Worm (Caenorhabditis elegans) whole organism, late embryonic: Measurements from ENCODE around the gene T16H12.13.
"Not testable (repeated sequence)": the region's sequence is repeated elsewhere in the genome, so short reads cannot be mapped to it uniquely, and the experiment has no call there.

Source experiments
- C38D4.7 ChIP-seq: fragments of 200-800 bp; sonication (Bioruptor generic); optimal IDR thresholded peaks from 2 replicates; lab custom pipeline; 2018; ENCODE audit warnings: mild to moderate bottlenecking, missing genetic modification characterization, moderate library complexity, missing compliant biosample characterization
- F13H6.1 ChIP-seq: sonication (generic microtip); optimal IDR thresholded peaks from 2 replicates; lab custom pipeline; 2016; ENCODE audit warnings: missing genetic modification characterization, missing compliant biosample characterization
- K02D7.2 ChIP-seq: sonication (generic microtip); optimal IDR thresholded peaks from 2 replicates; lab custom pipeline; 2017; ENCODE audit warnings: mild to moderate bottlenecking, missing genetic modification characterization, missing compliant biosample characterization
- Y22D7AL.16 ChIP-seq: sonication (generic microtip); optimal IDR thresholded peaks from 2 replicates; lab custom pipeline; 2016; ENCODE audit warnings: missing genetic modification characterization, missing compliant biosample characterization
- ahr-1 ChIP-seq: sonication (generic microtip); optimal IDR thresholded peaks from 2 replicates; lab custom pipeline; 2016; ENCODE audit warnings: missing genetic modification characterization, missing compliant biosample characterization
- ama-1 ChIP-seq: fragments of 150-350 bp; optimal IDR thresholded peaks from 2 replicates; lab custom pipeline; 2014
- ceh-14 ChIP-seq: sonication (generic microtip); optimal IDR thresholded peaks from 2 replicates; lab custom pipeline; 2016; ENCODE audit warnings: missing genotype, missing genetic modification characterization, missing compliant biosample characterization
- ceh-2 ChIP-seq: sonication (generic microtip); optimal IDR thresholded peaks from 2 replicates; lab custom pipeline; 2016; ENCODE audit warnings: missing genotype, missing genetic modification characterization, missing compliant biosample characterization
- ceh-22 ChIP-seq: sonication (generic microtip); optimal IDR thresholded peaks from 2 replicates; lab custom pipeline; 2017; ENCODE audit warnings: missing biosample characterization, missing genetic modification characterization
- ceh-24 ChIP-seq: sonication (generic microtip); optimal IDR thresholded peaks from 2 replicates; lab custom pipeline; 2016; ENCODE audit warnings: mild to moderate bottlenecking, missing genetic modification characterization, missing compliant biosample characterization
- ceh-31 ChIP-seq: sonication (generic microtip); optimal IDR thresholded peaks from 2 replicates; lab custom pipeline; 2016; ENCODE audit warnings: missing genetic modification characterization, missing compliant biosample characterization
- ceh-34 ChIP-seq: sonication (generic microtip); optimal IDR thresholded peaks from 2 replicates; lab custom pipeline; 2016; ENCODE audit warnings: mild to moderate bottlenecking, missing genetic modification characterization, missing compliant biosample characterization
- ceh-48 ChIP-seq: sonication (generic microtip); optimal IDR thresholded peaks from 2 replicates; lab custom pipeline; 2016; ENCODE audit warnings: missing genetic modification characterization, inconsistent platforms, missing compliant biosample characterization
- ceh-6 ChIP-seq: fragments of 200-800 bp; sonication (Bioruptor generic); optimal IDR thresholded peaks from 2 replicates; lab custom pipeline; 2018; ENCODE audit warnings: mild to moderate bottlenecking, missing genetic modification characterization, missing compliant biosample characterization
- che-1 ChIP-seq: sonication (generic microtip); optimal IDR thresholded peaks from 2 replicates; lab custom pipeline; 2016; ENCODE audit warnings: mild to moderate bottlenecking, missing genetic modification characterization, missing compliant biosample characterization
- dmd-4 ChIP-seq: sonication (generic microtip); optimal IDR thresholded peaks from 2 replicates; lab custom pipeline; 2016; ENCODE audit warnings: borderline replicate concordance, missing genetic modification characterization, missing compliant biosample characterization
- dve-1 ChIP-seq: sonication (generic microtip); optimal IDR thresholded peaks from 2 replicates; lab custom pipeline; 2017; ENCODE audit warnings: antibody characterized with exemption, mild to moderate bottlenecking, missing genetic modification characterization, missing compliant biosample characterization
- elt-2 ChIP-seq: sonication (generic microtip); optimal IDR thresholded peaks from 2 replicates; lab custom pipeline; 2016; ENCODE audit warnings: missing genetic modification reagents, missing genetic modification characterization, missing compliant biosample characterization
- eyg-1 ChIP-seq: sonication (generic microtip); optimal IDR thresholded peaks from 2 replicates; lab custom pipeline; 2016; ENCODE audit warnings: missing genotype, missing genetic modification characterization, missing compliant biosample characterization
- hlh-8 ChIP-seq: sonication (generic microtip); optimal IDR thresholded peaks from 2 replicates; lab custom pipeline; 2016; ENCODE audit warnings: missing genotype, missing genetic modification characterization, missing compliant biosample characterization
- lim-6 ChIP-seq: sonication (generic microtip); optimal IDR thresholded peaks from 2 replicates; lab custom pipeline; 2016; ENCODE audit warnings: missing genetic modification characterization, missing compliant biosample characterization
- lin-11 ChIP-seq: fragments of 200-800 bp; sonication (Bioruptor generic); optimal IDR thresholded peaks from 2 replicates; lab custom pipeline; 2018; ENCODE audit warnings: mild to moderate bottlenecking, missing genetic modification characterization, missing compliant biosample characterization
- madf-2 ChIP-seq: sonication (generic microtip); optimal IDR thresholded peaks from 2 replicates; lab custom pipeline; 2017; ENCODE audit warnings: missing genetic modification characterization, missing compliant biosample characterization
- npax-4 ChIP-seq: sonication (generic microtip); optimal IDR thresholded peaks from 2 replicates; lab custom pipeline; 2016; ENCODE audit warnings: missing genetic modification characterization, missing compliant biosample characterization
- pat-9 ChIP-seq: fragments of 200-800 bp; sonication (Bioruptor generic); optimal IDR thresholded peaks from 2 replicates; lab custom pipeline; 2018; ENCODE audit warnings: mild to moderate bottlenecking, missing genetic modification characterization, moderate library complexity, missing compliant biosample characterization
- pax-1 ChIP-seq: fragments of 150-350 bp; optimal IDR thresholded peaks from 2 replicates; lab custom pipeline; 2014; ENCODE audit warnings: missing biosample characterization, missing genetic modification characterization
- pha-2 ChIP-seq: sonication (generic microtip); optimal IDR thresholded peaks from 2 replicates; lab custom pipeline; 2017; ENCODE audit warnings: mild to moderate bottlenecking, missing genetic modification characterization, missing compliant biosample characterization
- pha-4 ChIP-seq: fragments of 150-350 bp; optimal IDR thresholded peaks from 2 replicates; lab custom pipeline; 2018; ENCODE audit warnings: missing biosample characterization, missing genetic modification reagents, missing genetic modification characterization
- ref-2 ChIP-seq: sonication (generic microtip); optimal IDR thresholded peaks from 2 replicates; lab custom pipeline; 2016; ENCODE audit warnings: missing genetic modification characterization, missing compliant biosample characterization
- sdc-2 ChIP-seq: sonication (generic microtip); optimal IDR thresholded peaks from 2 replicates; lab custom pipeline; 2016; ENCODE audit warnings: missing genotype, missing genetic modification characterization, missing compliant biosample characterization
- sox-2 ChIP-seq: fragments of 200-800 bp; sonication (Bioruptor generic); IDR thresholded peaks from 2 replicates; pipeline ENCODE4 v1.3.6; 2022; ENCODE audit warnings: missing genetic modification reagents, missing genetic modification characterization, missing compliant biosample characterization
- sox-4 ChIP-seq: sonication (generic microtip); optimal IDR thresholded peaks from 2 replicates; lab custom pipeline; 2017; ENCODE audit warnings: mild to moderate bottlenecking, missing genetic modification characterization, inconsistent platforms, missing compliant biosample characterization
- tbx-2 ChIP-seq: sonication (generic microtip); optimal IDR thresholded peaks from 2 replicates; lab custom pipeline; 2016; ENCODE audit warnings: missing genetic modification characterization, missing compliant biosample characterization
- tbx-7 ChIP-seq: sonication (generic microtip); optimal IDR thresholded peaks from 2 replicates; lab custom pipeline; 2016; ENCODE audit warnings: missing genotype, missing genetic modification characterization, missing compliant biosample characterization
- ttx-3 ChIP-seq: sonication (generic microtip); optimal IDR thresholded peaks from 2 replicates; lab custom pipeline; 2016; ENCODE audit warnings: missing genetic modification reagents, missing genetic modification characterization, missing compliant biosample characterization
- unc-3 ChIP-seq, 2 experiments: fragments of 200-800 bp in 1 of 2; sonication (Bioruptor generic) in 1 of 2; sonication (generic microtip) in 1 of 2; conservative IDR thresholded peaks in 1 of 2; optimal IDR thresholded peaks in 1 of 2; 2 replicates each; pipeline versions ENCODE4 v1.3.6 to Lab custom; 2016 to 2022; ENCODE audit warnings: missing compliant biosample characterization in 2 of 2, missing genetic modification characterization in 2 of 2, missing genetic modification reagents in 1 of 2
- unc-86 ChIP-seq: sonication (generic microtip); optimal IDR thresholded peaks from 2 replicates; lab custom pipeline; 2016; ENCODE audit warnings: missing genetic modification characterization, missing compliant biosample characterization
- ztf-16 ChIP-seq: sonication (generic microtip); optimal IDR thresholded peaks from 2 replicates; lab custom pipeline; 2017; ENCODE audit warnings: missing genetic modification characterization, missing compliant biosample characterization

The T16H12.13 gene

ce11 chrIII:10049682-10050081 lies 35.5 kb upstream of the T16H12.13 start, which contains the start of gene T16G12.1:
TSS of gene T16G12.1 (minus strand) at chrIII:10049857.
- TF ChIP-seq elt-2 (tag; lab: Kevin White, UChicago) = peak; percentile 53
- TF ChIP-seq madf-2 = no peak

DNA sequence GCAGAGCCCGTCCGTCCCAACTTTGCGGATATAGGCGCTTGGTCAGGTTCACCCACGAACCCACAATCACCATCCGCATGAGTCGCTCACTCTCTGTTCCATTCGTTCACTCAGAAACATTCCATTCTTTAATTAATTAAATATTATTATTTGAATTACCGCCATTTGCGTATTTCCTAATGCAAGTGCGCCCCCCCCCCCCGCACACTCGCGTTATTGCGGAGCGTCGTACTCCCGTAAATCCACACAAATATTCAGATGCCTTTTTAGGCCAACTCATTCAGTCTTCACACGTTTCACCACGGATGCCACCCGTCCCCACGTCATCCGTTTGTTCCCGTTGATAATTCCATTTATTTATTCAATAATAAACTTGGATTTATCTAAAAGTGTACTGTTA lies 34.9 kb upstream of the T16H12.13 start, which contains the start of gene T16G12.3:
TSS of gene T16G12.3 (plus strand) at position 301 of the 400 bp plus-strand sequence.
- not testable (repeated sequence) for TF ChIP-seq ceh-31 (tag; lab: Kevin White, UChicago); pax-1 (tag; lab: Kevin White, UChicago); che-1

DNA sequence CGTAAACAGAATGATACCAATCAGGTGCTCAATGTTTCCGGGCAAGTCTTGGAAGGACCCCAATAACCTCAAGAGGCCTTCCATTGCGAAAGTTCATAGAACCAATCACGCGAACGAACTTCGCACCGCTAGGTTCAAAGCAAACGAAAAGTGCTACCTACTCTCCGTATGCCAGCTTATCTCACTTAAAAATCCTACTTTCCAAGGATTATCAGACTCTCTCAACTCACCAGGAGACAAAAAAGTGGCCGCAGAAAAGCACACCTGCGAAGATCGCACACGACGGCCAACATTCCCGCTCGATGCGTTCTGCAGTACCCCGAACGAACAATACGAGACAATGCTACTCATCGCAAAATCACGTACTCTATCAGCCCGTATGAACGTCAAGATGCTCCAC lies 31.9 kb upstream of the T16H12.13 start, which contains the start of gene T16G12.12:
TSS of gene T16G12.12 (plus strand) at position 301 of the 400 bp plus-strand sequence.
- not testable (repeated sequence) for TF ChIP-seq sdc-2; unc-86 (tag; lab: Kevin White, UChicago); ceh-48 (tag; lab: Kevin White, UChicago)

DNA sequence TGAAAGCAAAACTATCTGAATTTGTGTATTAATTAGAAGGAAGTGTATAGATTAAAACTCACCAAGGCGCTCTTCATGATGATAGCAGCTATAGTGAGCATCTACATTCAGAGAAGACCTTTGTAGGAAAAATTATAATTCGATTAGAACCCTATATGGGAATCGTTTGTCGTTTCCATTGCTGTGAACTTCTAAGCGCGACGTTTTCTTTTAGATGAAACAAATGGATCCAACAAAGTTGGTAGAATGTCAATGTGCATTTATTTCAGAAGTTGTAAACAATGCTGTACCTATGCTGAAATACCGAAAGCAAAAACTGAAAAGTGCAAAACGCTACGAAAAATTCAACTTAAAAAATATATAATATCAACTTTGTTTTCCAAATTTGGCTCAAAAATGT lies 29.2 kb upstream of the T16H12.13 start, which contains the start of gene T16G12.10:
TSS of gene T16G12.10 (minus strand) at position 101 of the 400 bp plus-strand sequence.
- TF ChIP-seq ttx-3 (tag; lab: Kevin White, UChicago) (no peak), tbx-7 (tag; lab: Kevin White, UChicago) (no peak), ceh-14 (no peak), dmd-4 (no peak), ceh-22 (tag; lab: Kevin White, UChicago) (no peak), pha-2 (tag; lab: Kevin White, UChicago) (no peak), C38D4.7 (GFP tag; lab: Kevin White, UChicago) (no peak), sox-2 (no peak), ceh-6 (GFP tag; lab: Kevin White, UChicago) (no peak), unc-3 (GFP tag; conservative IDR thresholded peaks at IDR 0.05; lab: Robert Waterston, UW) (no peak), unc-3 (tag; optimal IDR thresholded peaks at IDR 0.05; lab: Kevin White, UChicago) (no peak), F13H6.1 (tag; lab: Kevin White, UChicago) (no peak), sox-4 (tag; lab: Kevin White, UChicago) (no peak), ztf-16 (tag; lab: Kevin White, UChicago) (no peak), npax-4 (no peak)

DNA sequence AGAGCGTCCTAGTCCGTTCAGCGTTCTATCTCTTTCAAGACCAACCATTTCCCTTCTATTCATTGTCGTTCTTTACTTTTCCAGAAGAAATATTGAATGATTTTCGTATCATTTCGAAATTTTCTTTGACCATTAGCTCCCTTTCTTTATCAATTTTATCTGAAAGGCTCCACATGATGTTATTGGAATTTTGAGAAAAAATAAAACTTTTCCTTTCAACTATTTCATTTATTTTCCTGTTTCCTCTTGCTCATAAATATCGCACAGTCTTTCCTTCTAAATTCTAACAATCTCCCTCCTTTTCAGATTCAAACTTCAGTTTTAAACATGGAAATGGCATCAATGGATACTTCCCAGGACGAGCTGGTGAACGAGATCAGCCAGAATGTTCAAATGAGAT lies 27.7 kb upstream of the T16H12.13 start, which contains the start of gene T16G12.4:
TSS of gene T16G12.4 (plus strand) at position 301 of the 400 bp plus-strand sequence.
- TF ChIP-seq ama-1 (lab: Kevin White, UChicago) = no peak
- TF ChIP-seq F13H6.1 (tag; lab: Kevin White, UChicago) = no peak
- TF ChIP-seq dve-1 (tag; lab: Kevin White, UChicago) = no peak
- TF ChIP-seq ceh-2 (tag; lab: Kevin White, UChicago) = no peak
- TF ChIP-seq ceh-24 (tag; lab: Kevin White, UChicago) = no peak
- TF ChIP-seq lin-11 (tag; lab: Kevin White, UChicago) = no peak
- no peak for TF ChIP-seq ceh-34 (tag; lab: Kevin White, UChicago)
- TF ChIP-seq Y22D7AL.16 (tag; lab: Kevin White, UChicago) = no peak
- TF ChIP-seq elt-2 (tag; lab: Kevin White, UChicago) = no peak

DNA sequence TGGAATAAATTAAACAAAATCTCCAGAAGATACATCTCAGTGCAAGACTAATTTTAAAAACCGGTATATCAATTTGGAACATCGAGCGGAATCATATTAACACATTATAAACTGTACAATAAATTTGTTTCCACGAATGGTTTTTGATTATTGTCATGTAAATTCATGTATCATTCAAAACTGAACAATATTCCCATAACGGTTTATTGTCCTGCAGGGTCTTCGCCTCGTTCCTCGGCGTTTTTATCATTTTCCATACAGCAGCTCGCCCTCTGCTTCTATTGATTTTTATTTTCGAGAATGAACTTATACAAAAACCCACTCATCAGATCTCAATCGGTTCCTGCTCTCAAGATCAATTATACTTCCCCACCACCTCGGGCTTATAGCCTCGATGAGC lies 26.2 kb upstream of the T16H12.13 start, which contains the start of gene T16G12.8:
TSS of gene T16G12.8 (plus strand) at position 301 of the 400 bp plus-strand sequence.
- TF ChIP-seq Y22D7AL.16 (tag; lab: Kevin White, UChicago) (no peak), ref-2 (tag; lab: Kevin White, UChicago) (no peak), hlh-8 (tag; lab: Kevin White, UChicago) (no peak), ztf-16 (tag; lab: Kevin White, UChicago) (no peak), eyg-1 (tag; lab: Kevin White, UChicago) (no peak), pat-9 (tag; lab: Kevin White, UChicago) (no peak), ceh-14 (no peak), tbx-7 (tag; lab: Kevin White, UChicago) (no peak), tbx-2 (tag; lab: Kevin White, UChicago) (no peak), pha-4 (tag; lab: Kevin White, UChicago) (no peak), lim-6 (tag; lab: Kevin White, UChicago) (no peak), ceh-6 (GFP tag; lab: Kevin White, UChicago) (no peak), K02D7.2 (no peak), ahr-1 (tag; lab: Kevin White, UChicago) (no peak), ceh-2 (tag; lab: Kevin White, UChicago) (no peak)
